Worm (Caenorhabditis elegans) whole organism, L2 larva: Measurements from ENCODE around the gene Y50D4A.6.

Source experiments
- C34F6.9 ChIP-seq: fragments of 150-350 bp; optimal IDR thresholded peaks from 2 replicates; lab custom pipeline; 2014; ENCODE audit warnings: missing biosample characterization, missing genetic modification characterization
- F13H6.1 ChIP-seq: sonication (generic microtip); optimal IDR thresholded peaks from 2 replicates; lab custom pipeline; 2016; ENCODE audit warnings: missing genetic modification characterization, missing compliant biosample characterization
- Y55F3AM.14 ChIP-seq: fragments of 200-800 bp; sonication (Bioruptor generic); optimal IDR thresholded peaks from 2 replicates; lab custom pipeline; 2018; ENCODE audit warnings: mild to moderate bottlenecking, missing genetic modification characterization, missing compliant biosample characterization
- ZK546.5 ChIP-seq: sonication (generic microtip); optimal IDR thresholded peaks from 2 replicates; lab custom pipeline; 2017; ENCODE audit warnings: missing biosample characterization, missing genetic modification characterization
- alr-1 ChIP-seq: fragments of 150-350 bp; optimal IDR thresholded peaks from 2 replicates; lab custom pipeline; 2014; ENCODE audit warnings: missing biosample characterization, missing genetic modification characterization
- aly-2 ChIP-seq: fragments of 150-350 bp; optimal IDR thresholded peaks from 2 replicates; lab custom pipeline; 2014; ENCODE audit warnings: missing biosample characterization, missing genetic modification characterization
- ama-1 ChIP-seq: fragments of 150-350 bp; optimal IDR thresholded peaks from 2 replicates; lab custom pipeline; 2018; ENCODE audit warnings: inconsistent platforms
- blmp-1 ChIP-seq: sonication (generic microtip); optimal IDR thresholded peaks from 2 replicates; lab custom pipeline; 2017; ENCODE audit warnings: missing genetic modification characterization, mild to moderate bottlenecking, missing compliant biosample characterization, antibody characterized with exemption, moderate library complexity; ENCODE audit not compliant: insufficient read depth
- ceh-16 ChIP-seq: fragments of 150-350 bp; optimal IDR thresholded peaks from 2 replicates; lab custom pipeline; 2014; ENCODE audit warnings: missing biosample characterization, missing genetic modification characterization
- crh-2 ChIP-seq: sonication (generic microtip); optimal IDR thresholded peaks from 2 replicates; lab custom pipeline; 2017; ENCODE audit warnings: missing biosample characterization, missing genetic modification characterization
- dmd-4 ChIP-seq: sonication (generic microtip); optimal IDR thresholded peaks from 2 replicates; lab custom pipeline; 2017; ENCODE audit warnings: missing biosample characterization, missing genetic modification characterization
- egl-27 ChIP-seq: sonication (generic microtip); optimal IDR thresholded peaks from 3 replicates; lab custom pipeline; 2017; ENCODE audit warnings: missing biosample characterization, missing genetic modification reagents, missing genetic modification characterization
- elt-1 ChIP-seq: fragments of 150-350 bp; optimal IDR thresholded peaks from 2 replicates; lab custom pipeline; 2014; ENCODE audit warnings: missing biosample characterization, missing genetic modification characterization
- fos-1 ChIP-seq: fragments of 150-350 bp; optimal IDR thresholded peaks from 2 replicates; lab custom pipeline; 2014; ENCODE audit warnings: missing biosample characterization, missing genetic modification characterization
- gmeb-1 ChIP-seq: fragments of 150-350 bp; optimal IDR thresholded peaks from 2 replicates; lab custom pipeline; 2014; ENCODE audit warnings: missing biosample characterization, missing genetic modification characterization
- lin-11 ChIP-seq: fragments of 150-350 bp; sonication (generic microtip); optimal IDR thresholded peaks from 2 replicates; lab custom pipeline; 2014; ENCODE audit warnings: missing biosample characterization, missing genetic modification characterization, inconsistent platforms, mixed read lengths
- lin-13 ChIP-seq: fragments of 150-350 bp; optimal IDR thresholded peaks from 2 replicates; lab custom pipeline; 2014; ENCODE audit warnings: missing biosample characterization, missing genetic modification reagents, missing genetic modification characterization
- lsy-2 ChIP-seq, 2 experiments: fragments of 150-350 bp in 1 of 2; sonication (generic microtip) in 1 of 2; optimal IDR thresholded peaks; 2 replicates each; lab custom pipeline; 2014 to 2017; ENCODE audit warnings: missing biosample characterization in 2 of 2, missing genetic modification characterization in 2 of 2
- mab-5 ChIP-seq: fragments of 150-350 bp; optimal IDR thresholded peaks from 2 replicates; lab custom pipeline; 2014; ENCODE audit warnings: missing biosample characterization, missing genetic modification characterization
- mdl-1 ChIP-seq, 2 experiments: fragments of 150-350 bp in 1 of 2; sonication (generic microtip) in 1 of 2; optimal IDR thresholded peaks; 2 replicates each; lab custom pipeline; 2017; ENCODE audit warnings: missing biosample characterization in 2 of 2, missing genetic modification characterization in 2 of 2
- nhr-11 ChIP-seq: fragments of 150-350 bp; optimal IDR thresholded peaks from 2 replicates; lab custom pipeline; 2014; ENCODE audit warnings: missing biosample characterization, missing genetic modification characterization
- nhr-12 ChIP-seq: fragments of 150-350 bp; optimal IDR thresholded peaks from 2 replicates; lab custom pipeline; 2014; ENCODE audit warnings: missing biosample characterization, missing genetic modification characterization
- nhr-129 ChIP-seq: fragments of 150-350 bp; optimal IDR thresholded peaks from 2 replicates; lab custom pipeline; 2014; ENCODE audit warnings: missing biosample characterization, missing genetic modification characterization
- nhr-21 ChIP-seq: fragments of 150-350 bp; optimal IDR thresholded peaks from 2 replicates; lab custom pipeline; 2014; ENCODE audit warnings: missing biosample characterization, missing genetic modification characterization
- nhr-23 ChIP-seq: fragments of 150-350 bp; optimal IDR thresholded peaks from 2 replicates; lab custom pipeline; 2014; ENCODE audit warnings: missing biosample characterization, missing genetic modification reagents, missing genetic modification characterization
- nhr-237 ChIP-seq: fragments of 150-350 bp; optimal IDR thresholded peaks from 2 replicates; lab custom pipeline; 2014; ENCODE audit warnings: missing biosample characterization, missing genetic modification characterization
- nhr-25 ChIP-seq: fragments of 150-350 bp; sonication (generic microtip); optimal IDR thresholded peaks from 3 replicates; lab custom pipeline; 2014; ENCODE audit warnings: missing biosample characterization, missing genetic modification characterization
- nhr-6 ChIP-seq: fragments of 150-350 bp; optimal IDR thresholded peaks from 2 replicates; lab custom pipeline; 2014; ENCODE audit warnings: missing biosample characterization, missing genetic modification characterization
- nhr-77 ChIP-seq: fragments of 150-350 bp; optimal IDR thresholded peaks from 2 replicates; lab custom pipeline; 2014; ENCODE audit warnings: missing biosample characterization, missing genetic modification characterization
- peb-1 ChIP-seq: fragments of 150-350 bp; optimal IDR thresholded peaks from 2 replicates; lab custom pipeline; 2014; ENCODE audit warnings: missing biosample characterization, missing genetic modification characterization
- skn-1 ChIP-seq: sonication (generic microtip); optimal IDR thresholded peaks from 2 replicates; lab custom pipeline; 2017; ENCODE audit warnings: missing biosample characterization, missing genetic modification characterization
- sma-3 ChIP-seq: sonication (generic microtip); optimal IDR thresholded peaks from 2 replicates; lab custom pipeline; 2016; ENCODE audit warnings: missing genetic modification reagents, missing genetic modification characterization, missing compliant biosample characterization
- sma-9 ChIP-seq, 2 experiments: fragments of 150-350 bp in 1 of 2; sonication (generic microtip) in 1 of 2; optimal IDR thresholded peaks; 2 replicates each; lab custom pipeline; 2014 to 2016; ENCODE audit warnings: missing genetic modification characterization in 2 of 2, mild to moderate bottlenecking in 1 of 2, missing biosample characterization in 1 of 2, missing compliant biosample characterization in 1 of 2, missing genetic modification reagents in 1 of 2, moderate library complexity in 1 of 2
- snpc-4 ChIP-seq: fragments of 150-350 bp; optimal IDR thresholded peaks from 2 replicates; lab custom pipeline; 2014; ENCODE audit warnings: missing biosample characterization, missing genetic modification characterization
- unc-39 ChIP-seq: fragments of 150-350 bp; optimal IDR thresholded peaks from 2 replicates; lab custom pipeline; 2014; ENCODE audit warnings: missing biosample characterization, missing genetic modification characterization
- unc-55 ChIP-seq: fragments of 150-350 bp; sonication (generic microtip); optimal IDR thresholded peaks from 3 replicates; lab custom pipeline; 2014; ENCODE audit warnings: missing biosample characterization, missing genetic modification reagents, missing genetic modification characterization
- zag-1 ChIP-seq: fragments of 150-350 bp; optimal IDR thresholded peaks from 2 replicates; lab custom pipeline; 2014; ENCODE audit warnings: missing biosample characterization, missing genetic modification characterization
- ztf-1 ChIP-seq: fragments of 200-800 bp; sonication (Bioruptor generic); conservative IDR thresholded peaks from 2 replicates; pipeline ENCODE4 v1.3.6; 2022; ENCODE audit warnings: missing genetic modification characterization, missing compliant biosample characterization
- ztf-4 ChIP-seq: fragments of 150-350 bp; optimal IDR thresholded peaks from 2 replicates; lab custom pipeline; 2014; ENCODE audit warnings: missing biosample characterization, missing genetic modification characterization

Gene Y50D4A.6

ce11 chrV:1154472-1155278, 44.4 kb downstream of the Y50D4A.6 start:
- TF ChIP-seq ztf-4 (peak; percentile 24), Y55F3AM.14 (GFP tag; lab: Kevin White, UChicago) (peak; percentile 81), ama-1 (lab: Kevin White, UChicago) (peak; percentile 36), sma-3 (GFP tag; lab: Kevin White, UChicago) (peak; percentile 44), nhr-77 (tag; lab: Kevin White, UChicago) (no peak), nhr-21 (tag; lab: Kevin White, UChicago) (peak; percentile 40), aly-2 (tag; lab: Kevin White, UChicago) (no peak), blmp-1 (tag; lab: Kevin White, UChicago) (peak; percentile 2), F13H6.1 (tag; lab: Kevin White, UChicago) (peak; percentile 26), nhr-25 (peak; percentile 38), nhr-6 (no peak), sma-9 (GFP tag; optimal IDR thresholded peaks at IDR 0.05; lab: Kevin White, UChicago) (peak; percentile 25), sma-9 (tag; optimal IDR thresholded peaks at IDR 0.05; lab: Kevin White, UChicago) (no peak)

- no peak for TF ChIP-seq nhr-237 (tag; lab: Kevin White, UChicago)
- peak; percentile 76 for TF ChIP-seq Y55F3AM.14 (GFP tag; lab: Kevin White, UChicago)
- TF ChIP-seq mdl-1 (tag; optimal IDR thresholded peaks at IDR 0.05; lab: Kevin White, UChicago) = peak; percentile 11 to 64
- peak; percentile 24 for TF ChIP-seq zag-1 (tag; lab: Kevin White, UChicago)
- TF ChIP-seq ceh-16 (tag; lab: Kevin White, UChicago) = no peak
- peak; percentile 93 for TF ChIP-seq alr-1
- peak; percentile 60 for TF ChIP-seq nhr-11 (tag; lab: Kevin White, UChicago)
- peak; percentile 52 for TF ChIP-seq ztf-4
- TF ChIP-seq ZK546.5 = no peak
- peak; percentile 45 for TF ChIP-seq lin-13 (GFP tag; lab: Kevin White, UChicago)
- peak; percentile 42 for TF ChIP-seq lin-11 (tag; lab: Kevin White, UChicago)
- TF ChIP-seq skn-1 (tag; lab: Kevin White, UChicago) = no peak
- TF ChIP-seq sma-9 (GFP tag; optimal IDR thresholded peaks at IDR 0.05; lab: Kevin White, UChicago) = peak; percentile 12
- no peak for TF ChIP-seq sma-9 (tag; optimal IDR thresholded peaks at IDR 0.05; lab: Kevin White, UChicago)
- no peak for TF ChIP-seq aly-2 (tag; lab: Kevin White, UChicago)
- TF ChIP-seq ztf-1 (GFP tag; lab: Robert Waterston, UW) = no peak
- TF ChIP-seq dmd-4 = no peak
- no peak for TF ChIP-seq nhr-12
- no peak for TF ChIP-seq elt-1 (tag; lab: Kevin White, UChicago)
- peak; percentile 71 for TF ChIP-seq nhr-129 (tag; lab: Kevin White, UChicago)
- no peak for TF ChIP-seq unc-39 (tag; lab: Kevin White, UChicago)
- TF ChIP-seq nhr-77 (tag; lab: Kevin White, UChicago) = no peak
- peak; percentile 41 for TF ChIP-seq F13H6.1 (tag; lab: Kevin White, UChicago)
- peak; percentile 43 for TF ChIP-seq snpc-4
- TF ChIP-seq nhr-23 (tag; lab: Kevin White, UChicago) = no peak
- TF ChIP-seq fos-1 (tag; lab: Kevin White, UChicago) = peak; percentile 43
- TF ChIP-seq egl-27 (tag; lab: Kevin White, UChicago) = peak; percentile 50
- no peak for TF ChIP-seq mab-5 (tag; lab: Kevin White, UChicago)
- TF ChIP-seq unc-55 (GFP tag; lab: Kevin White, UChicago) = peak; percentile 67
- TF ChIP-seq crh-2 (tag; lab: Kevin White, UChicago) = peak; percentile 56
- TF ChIP-seq lsy-2 (tag; optimal IDR thresholded peaks at IDR 0.05; lab: Kevin White, UChicago) = peak; percentile 10 to 42
- peak; percentile 59 for TF ChIP-seq C34F6.9 (tag; lab: Kevin White, UChicago)
Observed at ce11 chrV:1153925-1154324, 45.1 kb downstream of the Y50D4A.6 start.

- TF ChIP-seq elt-1 (tag; lab: Kevin White, UChicago) (no peak), gmeb-1 (tag; lab: Kevin White, UChicago) (no peak), zag-1 (tag; lab: Kevin White, UChicago) (no peak), skn-1 (tag; lab: Kevin White, UChicago) (no peak), peb-1 (tag; lab: Kevin White, UChicago) (no peak)
Observed at ce11 chrV:1153387-1153786, 45.7 kb downstream of the Y50D4A.6 start.
